Fruit fly (Drosophila melanogaster) whole organism, embryonic: Measurements from ENCODE around the gene CG12448.

Experiments used
- CG1024 ChIP-seq: fragments of 200-800 bp; sonication (Bioruptor generic); IDR thresholded peaks from 2 replicates; pipeline ENCODE4 v1.3.6; 2022; ENCODE audit warnings: missing biosample characterization, missing genetic modification characterization
- CG10366 ChIP-seq: fragments of 200-800 bp; sonication (Bioruptor generic); IDR thresholded peaks from 2 replicates; pipeline ENCODE4 v1.3.6; 2022; ENCODE audit warnings: missing biosample characterization, missing genetic modification characterization
- CG10431 ChIP-seq: fragments of 200-800 bp; sonication (Bioruptor generic); optimal IDR thresholded peaks from 3 replicates; lab custom pipeline; 2018; ENCODE audit warnings: missing biosample characterization, mild to moderate bottlenecking, missing genetic modification characterization
- CG10565 ChIP-seq: fragments of 200-800 bp; sonication (Bioruptor generic); optimal IDR thresholded peaks from 3 replicates; lab custom pipeline; 2016; ENCODE audit warnings: missing biosample characterization, mild to moderate bottlenecking, missing genetic modification characterization
- CG11560 ChIP-seq: fragments of 200-800 bp; sonication (Bioruptor generic); IDR thresholded peaks from 3 replicates; pipeline ENCODE4 v1.3.6; 2022; ENCODE audit warnings: missing biosample characterization, missing genetic modification characterization
- CG11695 ChIP-seq: fragments of 200-800 bp; sonication (Bioruptor generic); IDR thresholded peaks from 3 replicates; pipeline ENCODE4 v1.3.6; 2022; ENCODE audit warnings: missing biosample characterization, missing genetic modification characterization
- CG1233 ChIP-seq: fragments of 200-800 bp; sonication (Bioruptor generic); optimal IDR thresholded peaks from 4 replicates; lab custom pipeline; 2018; ENCODE audit warnings: missing biosample characterization, mild to moderate bottlenecking, missing genetic modification characterization
- CG16863 ChIP-seq: fragments of 200-800 bp; sonication (Bioruptor generic); optimal IDR thresholded peaks from 3 replicates; lab custom pipeline; 2016; ENCODE audit warnings: missing biosample characterization, missing genetic modification characterization
- CG17186 ChIP-seq: fragments of 200-800 bp; sonication (Bioruptor generic); optimal IDR thresholded peaks from 3 replicates; lab custom pipeline; 2017; ENCODE audit warnings: missing biosample characterization, missing genetic modification reagents, missing genetic modification characterization
- CG17612 ChIP-seq: fragments of 200-800 bp; sonication (Bioruptor generic); IDR thresholded peaks from 2 replicates; pipeline ENCODE4 v1.3.6; 2022; ENCODE audit warnings: missing biosample characterization, missing genetic modification characterization
- CG31441 ChIP-seq: fragments of 200-800 bp; sonication (Bioruptor generic); IDR thresholded peaks from 2 replicates; pipeline ENCODE4 v1.3.6; 2022; ENCODE audit warnings: missing biosample characterization, missing genetic modification characterization
- CG4328 ChIP-seq: fragments of 200-800 bp; sonication (Bioruptor generic); optimal IDR thresholded peaks from 3 replicates; lab custom pipeline; 2017; ENCODE audit warnings: missing biosample characterization, missing genetic modification reagents, missing genetic modification characterization
- CG4617 ChIP-seq: fragments of 200-800 bp; sonication (Bioruptor generic); optimal IDR thresholded peaks from 3 replicates; lab custom pipeline; 2016; ENCODE audit warnings: missing biosample characterization, missing genetic modification characterization, borderline replicate concordance
- CG7271 ChIP-seq: fragments of 200-800 bp; sonication (Bioruptor generic); optimal IDR thresholded peaks from 2 replicates; lab custom pipeline; 2018; ENCODE audit warnings: missing biosample characterization, mild to moderate bottlenecking, missing genetic modification characterization, moderate library complexity
- CG7556 ChIP-seq: fragments of 200-800 bp; sonication (Bioruptor generic); optimal IDR thresholded peaks from 2 replicates; lab custom pipeline; 2017; ENCODE audit warnings: missing biosample characterization, mild to moderate bottlenecking, missing genetic modification characterization
- CG9215 ChIP-seq: fragments of 200-800 bp; sonication (Bioruptor generic); IDR thresholded peaks from 2 replicates; pipeline ENCODE4 v1.3.6; 2022; ENCODE audit warnings: missing biosample characterization, missing genetic modification characterization
- CG9609 ChIP-seq: fragments of 200-800 bp; sonication (Bioruptor generic); optimal IDR thresholded peaks from 3 replicates; lab custom pipeline; 2016; ENCODE audit warnings: missing biosample characterization, missing genetic modification characterization
- Dbx ChIP-seq: fragments of 200-800 bp; sonication (Bioruptor generic); IDR thresholded peaks from 3 replicates; pipeline ENCODE4 v1.3.6; 2022; ENCODE audit warnings: missing biosample characterization, missing genetic modification characterization
- Dip2 ChIP-seq: fragments of 200-800 bp; sonication (Bioruptor generic); IDR thresholded peaks from 2 replicates; pipeline ENCODE4 v1.3.6; 2022; ENCODE audit warnings: missing biosample characterization, missing genetic modification characterization
- Gsc ChIP-seq: fragments of 200-800 bp; sonication (Bioruptor generic); IDR thresholded peaks from 2 replicates; pipeline ENCODE4 v1.3.6; 2022; ENCODE audit warnings: missing biosample characterization, missing genetic modification characterization
- Gug ChIP-seq: fragments of 200-800 bp; sonication (Bioruptor generic); IDR thresholded peaks from 4 replicates; pipeline ENCODE4 v1.3.6; 2022; ENCODE audit warnings: missing biosample characterization, missing genetic modification characterization
- HHEX ChIP-seq: fragments of 200-800 bp; sonication (Bioruptor generic); optimal IDR thresholded peaks from 3 replicates; lab custom pipeline; 2017; ENCODE audit warnings: missing biosample characterization, mild to moderate bottlenecking, missing genetic modification characterization, missing genetic modification reagents
- Hr51 ChIP-seq, 2 experiments: fragments of 200-800 bp; sonication (Bioruptor generic); optimal IDR thresholded peaks; 2 replicates in 1 of 2; 3 replicates in 1 of 2; lab custom pipeline; 2016 to 2018; ENCODE audit warnings: missing biosample characterization in 2 of 2, missing genetic modification characterization in 2 of 2, mild to moderate bottlenecking in 1 of 2, moderate library complexity in 1 of 2
- Jarid2 ChIP-seq: fragments of 200-800 bp; sonication (Bioruptor generic); optimal IDR thresholded peaks from 3 replicates; lab custom pipeline; 2017; ENCODE audit warnings: mild to moderate bottlenecking, missing biosample characterization, missing genetic modification reagents, missing genetic modification characterization
- MBD-R2 ChIP-seq: fragments of 200-800 bp; sonication (Bioruptor generic); IDR thresholded peaks from 2 replicates; pipeline ENCODE4 v1.3.6; 2022; ENCODE audit warnings: missing biosample characterization, missing genetic modification characterization
- NFAT ChIP-seq: fragments of 200-800 bp; sonication (Bioruptor generic); IDR thresholded peaks from 2 replicates; pipeline ENCODE4 v1.3.6; 2022; ENCODE audit warnings: missing biosample characterization, missing genetic modification characterization
- Oli ChIP-seq: fragments of 200-800 bp; sonication (Bioruptor generic); optimal IDR thresholded peaks from 2 replicates; lab custom pipeline; 2018; ENCODE audit warnings: missing biosample characterization, mild to moderate bottlenecking, missing genetic modification characterization, moderate library complexity
- Pdp1 ChIP-seq, 2 experiments: fragments of 200-800 bp; sonication (Bioruptor generic); optimal IDR thresholded peaks; 3 replicates each; lab custom pipeline; 2016; ENCODE audit warnings: missing biosample characterization in 2 of 2, missing genetic modification characterization in 2 of 2, mild to moderate bottlenecking in 1 of 2, moderate library complexity in 1 of 2
- Ravus ChIP-seq: fragments of 200-800 bp; sonication (Bioruptor generic); IDR thresholded peaks from 2 replicates; pipeline ENCODE4 v1.3.6; 2022; ENCODE audit warnings: missing biosample characterization, missing genetic modification characterization
- Ssrp ChIP-seq: fragments of 200-800 bp; sonication (Bioruptor generic); optimal IDR thresholded peaks from 2 replicates; lab custom pipeline; 2018; ENCODE audit warnings: missing biosample characterization, mild to moderate bottlenecking, missing genetic modification characterization, moderate library complexity
- br ChIP-seq: fragments of >200 bp; optimal IDR thresholded peaks from 2 replicates; lab custom pipeline; 2017
- bsh ChIP-seq, 2 experiments: fragments of 200-800 bp; sonication (Bioruptor generic); optimal IDR thresholded peaks; 2 replicates each; lab custom pipeline; 2017 to 2018; ENCODE audit warnings: mild to moderate bottlenecking in 2 of 2, missing biosample characterization in 2 of 2, missing genetic modification characterization in 2 of 2, moderate library complexity in 1 of 2
- crol ChIP-seq: fragments of 200-800 bp; sonication (Bioruptor generic); IDR thresholded peaks from 2 replicates; pipeline ENCODE4 v1.3.6; 2022; ENCODE audit warnings: missing biosample characterization, missing genetic modification characterization
- da ChIP-seq: fragments of 200-800 bp; sonication (Bioruptor generic); optimal IDR thresholded peaks from 2 replicates; lab custom pipeline; 2016; ENCODE audit warnings: missing biosample characterization, missing genetic modification characterization
- danr ChIP-seq: fragments of 200-800 bp; sonication (Bioruptor generic); IDR thresholded peaks from 2 replicates; pipeline ENCODE4 v1.3.6; 2022; ENCODE audit warnings: missing biosample characterization, missing genetic modification characterization
- dimm ChIP-seq: fragments of 200-800 bp; sonication (Bioruptor generic); IDR thresholded peaks from 2 replicates; pipeline ENCODE4 v1.3.6; 2022; ENCODE audit warnings: missing biosample characterization, missing genetic modification characterization
- ems ChIP-seq: fragments of 200-800 bp; sonication (Bioruptor generic); optimal IDR thresholded peaks from 3 replicates; lab custom pipeline; 2016; ENCODE audit warnings: missing biosample characterization, missing genetic modification characterization
- hth ChIP-seq: fragments of >200 bp; optimal IDR thresholded peaks from 2 replicates; lab custom pipeline; 2017; ENCODE audit warnings: inconsistent platforms
- ken ChIP-seq: fragments of 200-800 bp; sonication (Bioruptor generic); IDR thresholded peaks from 3 replicates; pipeline ENCODE4 v1.3.6; 2022; ENCODE audit warnings: missing biosample characterization, missing genetic modification characterization
- lab ChIP-seq: fragments of 200-800 bp; sonication (Bioruptor generic); optimal IDR thresholded peaks from 3 replicates; lab custom pipeline; 2017; ENCODE audit warnings: missing biosample characterization, missing genetic modification characterization, mild to moderate bottlenecking, moderate library complexity, missing genetic modification reagents
- lilli ChIP-seq: fragments of 200-800 bp; sonication (Bioruptor generic); optimal IDR thresholded peaks from 3 replicates; lab custom pipeline; 2016; ENCODE audit warnings: missing biosample characterization, missing genetic modification characterization
- pan ChIP-seq, 4 experiments: fragments of >200 bp in 3 of 4; fragments of 200-800 bp in 1 of 4; sonication (Bioruptor generic) in 1 of 4; optimal IDR thresholded peaks in 3 of 4; IDR thresholded peaks in 1 of 4; 2 replicates each; pipeline versions ENCODE4 v1.3.6 to Lab custom; 2017 to 2022; ENCODE audit warnings: missing biosample characterization in 2 of 4, missing genetic modification characterization in 2 of 4, mixed read lengths in 1 of 4
- peb ChIP-seq: fragments of 200-800 bp; sonication (Bioruptor generic); IDR thresholded peaks from 2 replicates; pipeline ENCODE4 v1.3.6; 2022; ENCODE audit warnings: missing biosample characterization, missing genetic modification characterization
- run ChIP-seq: fragments of 200-800 bp; sonication (Bioruptor generic); optimal IDR thresholded peaks from 3 replicates; lab custom pipeline; 2018; ENCODE audit warnings: missing biosample characterization, mild to moderate bottlenecking, missing genetic modification characterization
- stc ChIP-seq: fragments of 200-800 bp; sonication (Bioruptor generic); IDR thresholded peaks from 2 replicates; pipeline ENCODE4 v1.3.6; 2022; ENCODE audit warnings: missing biosample characterization, missing genetic modification characterization
- sug ChIP-seq: fragments of 200-800 bp; optimal IDR thresholded peaks from 2 replicates; lab custom pipeline; 2019; ENCODE audit warnings: missing biosample characterization, mild to moderate bottlenecking, missing genetic modification characterization, moderate library complexity
- toy ChIP-seq: fragments of 200-800 bp; sonication (Bioruptor generic); IDR thresholded peaks from 2 replicates; pipeline ENCODE4 v1.3.6; 2022; ENCODE audit warnings: missing biosample characterization, missing genetic modification characterization
- zen2 ChIP-seq: fragments of 200-800 bp; sonication (Bioruptor generic); IDR thresholded peaks from 3 replicates; pipeline ENCODE4 v1.3.6; 2022; ENCODE audit warnings: missing biosample characterization, missing genetic modification characterization; ENCODE audit not compliant: partially characterized antibody

Gene CG12448

dm6 chr2L:15912008-15912900, 29.0 kb upstream of the CG12448 start (continued):
- TF ChIP-seq CG31441 (peak; percentile 91), Gsc (GFP tag; lab: Robert Waterston, UW) (peak; percentile 56), dimm (GFP tag; lab: Robert Waterston, UW) (peak; percentile 42; the same call in 1 of the 2 replicates), Ssrp (tag; lab: Kevin White, UChicago) (peak; percentile 99), CG9609 (GFP tag; lab: Kevin White, UChicago) (no peak), CG1233 (peak; percentile 86), pan (optimal IDR thresholded peaks at IDR 0.05; lab: Kevin White, UChicago) (no peak), pan (GFP tag; optimal IDR thresholded peaks at IDR 0.05 in 1 of 2, IDR thresholded peaks at IDR 0.05 in 1 of 2) (peak in 1 of 2 experiments; percentile 93), Jarid2 (GFP tag; lab: Kevin White, UChicago) (peak; percentile 67), da (GFP tag; lab: Kevin White, UChicago) (no peak), CG7556 (GFP tag; lab: Kevin White, UChicago) (peak; percentile 94), CG10565 (GFP tag; lab: Kevin White, UChicago) (no peak), sug (tag; lab: Kevin White, UChicago) (peak; percentile 21), Ravus (GFP tag; lab: Robert Waterston, UW) (peak; percentile 60), Pdp1 (GFP tag; optimal IDR thresholded peaks at IDR 0.05; lab: Kevin White, UChicago) (peak; percentile 64 to 100), bsh (GFP tag; optimal IDR thresholded peaks at IDR 0.05; lab: Kevin White, UChicago) (peak in 1 of 2 experiments; percentile 95), ems (GFP tag; lab: Kevin White, UChicago) (no peak), run (peak; percentile 97), lab (GFP tag; lab: Kevin White, UChicago) (peak; percentile 87), Dbx (GFP tag; lab: Robert Waterston, UW) (peak; percentile 75), MBD-R2 (peak; percentile 49; the same call in 1 of the 2 replicates), CG10431 (GFP tag; lab: Kevin White, UChicago) (peak; percentile 84), CG17186 (peak; percentile 33), stc (peak; percentile 85), Gug (GFP tag; lab: Robert Waterston, UW) (peak; percentile 73), CG17612 (GFP tag; lab: Robert Waterston, UW) (peak; percentile 66; the same call in 1 of the 2 replicates), CG4617 (GFP tag; lab: Kevin White, UChicago) (peak; percentile 53), br (lab: Kevin White, UChicago) (no peak), CG4328 (GFP tag; lab: Kevin White, UChicago) (peak; percentile 94), NFAT (GFP tag; lab: Robert Waterston, UW) (no peak; the same call in none of the 2 replicates), CG7271 (tag; lab: Kevin White, UChicago) (peak; percentile 57), lilli (peak; percentile 78), CG9215 (peak; percentile 90), CG11695 (peak; percentile 91), toy (peak; percentile 84), zen2 (GFP tag; lab: Robert Waterston, UW) (no peak), Oli (tag; lab: Kevin White, UChicago) (peak; percentile 93), CG11560 (peak; percentile 75), HHEX (GFP tag; lab: Kevin White, UChicago) (peak; percentile 86), CG10366 (peak; percentile 96), danr (GFP tag; lab: Robert Waterston, UW) (peak; percentile 82), hth (lab: Kevin White, UChicago) (no peak), crol (GFP tag; lab: Robert Waterston, UW) (peak; percentile 95), peb (GFP tag; lab: Robert Waterston, UW) (peak; percentile 83), Hr51 (GFP tag; optimal IDR thresholded peaks at IDR 0.05; lab: Kevin White, UChicago) (peak; percentile 26 to 98), Dip2 (GFP tag; lab: Robert Waterston, UW) (no peak), CG16863 (GFP tag; lab: Kevin White, UChicago) (peak; percentile 46), CG1024 (GFP tag; lab: Robert Waterston, UW) (peak; percentile 32; the same call in 1 of the 2 replicates), ken (GFP tag; lab: Robert Waterston, UW) (peak; percentile 65; the same call in 2 of the 3 replicates)
